Fruit fly (Drosophila melanogaster) whole organism, pupa: Measurements from ENCODE around the gene CG5973.
A peak's percentile ranks its signal among the peaks of the same experiment; 100 is the strongest.

Experiments used
- CG12605 ChIP-seq: fragments of 200-800 bp; sonication (Bioruptor generic); IDR thresholded peaks from 2 replicates; pipeline ENCODE4 v1.3.6; 2022; ENCODE audit warnings: missing biosample characterization, missing genetic modification characterization
- CG32121 ChIP-seq: fragments of 200-800 bp; sonication (Bioruptor generic); IDR thresholded peaks from 2 replicates; pipeline ENCODE4 v1.3.6; 2022; ENCODE audit warnings: missing biosample characterization, missing genetic modification characterization
- CG34367 ChIP-seq: fragments of 200-800 bp; sonication (Bioruptor generic); optimal IDR thresholded peaks from 2 replicates; lab custom pipeline; 2018; ENCODE audit warnings: missing biosample characterization, mild to moderate bottlenecking, missing genetic modification characterization
- CG4496 ChIP-seq: fragments of 200-800 bp; sonication (Bioruptor generic); IDR thresholded peaks from 3 replicates; pipeline ENCODE4 v1.3.6; 2022; ENCODE audit warnings: missing biosample characterization, missing genetic modification characterization
- CG9948 ChIP-seq: fragments of 200-800 bp; sonication (Bioruptor generic); optimal IDR thresholded peaks from 2 replicates; lab custom pipeline; 2018; ENCODE audit warnings: missing biosample characterization, mild to moderate bottlenecking, missing genetic modification characterization, moderate library complexity
- D1 ChIP-seq: fragments of 200-800 bp; sonication (Bioruptor generic); optimal IDR thresholded peaks from 2 replicates; lab custom pipeline; 2018; ENCODE audit warnings: missing biosample characterization, mild to moderate bottlenecking, missing genetic modification characterization, moderate library complexity
- EcR ChIP-seq: fragments of 200-800 bp; sonication (Bioruptor generic); optimal IDR thresholded peaks from 3 replicates; lab custom pipeline; 2019; ENCODE audit warnings: missing biosample characterization, missing genetic modification characterization, mild to moderate bottlenecking, moderate library complexity, missing genetic modification reagents
- gl ChIP-seq: fragments of 200-800 bp; sonication (Bioruptor generic); optimal IDR thresholded peaks from 2 replicates; lab custom pipeline; 2018; ENCODE audit warnings: missing biosample characterization, mild to moderate bottlenecking, missing genetic modification characterization

- TF ChIP-seq CG34367 (tag; lab: Kevin White, UChicago) (peak; percentile 41), EcR (no peak), CG12605 (GFP tag; lab: Robert Waterston, UW) (0 out of 2 replicates have a peak, but pooled peaks have one; percentile 25), CG32121 (GFP tag; lab: Robert Waterston, UW) (peak; percentile 54), CG4496 (0 out of 3 replicates have a peak, but pooled peaks have one; percentile 5), D1 (tag; lab: Kevin White, UChicago) (peak; percentile 21), gl (tag; lab: Kevin White, UChicago) (no peak), CG9948 (tag; lab: Kevin White, UChicago) (peak; percentile 24)
Measured at dm6 chr2L:7494341-7495293, 57.3 kb downstream of the CG5973 start.
